Worm (Caenorhabditis elegans): ENCODE results near the gene nspd-2.

Gene nspd-2

ce11 chrIV:9843760-9844159 lies at the start of gene nspd-2:
TSS of gene nspd-2 (plus strand) at chrIV:9844060.
- TF ChIP-seq W03F9.2 (tag; optimal IDR thresholded peaks at IDR 0.05) (no peak), him-1 (tag; optimal IDR thresholded peaks at IDR 0.05) (no peak), dao-5 (tag; optimal IDR thresholded peaks at IDR 0.05) (no peak)

- TF ChIP-seq him-1 (tag; optimal IDR thresholded peaks at IDR 0.05) (no peak), dao-5 (tag; optimal IDR thresholded peaks at IDR 0.05) (no peak), W03F9.2 (tag; optimal IDR thresholded peaks at IDR 0.05) (no peak)
Measured at ce11 chrIV:9795250-9795649, 48.6 kb upstream of the nspd-2 start.

ce11 chrIV:9796494-9796893 lies 47.4 kb upstream of the nspd-2 start, which contains the start of gene pis-1:
TSS of gene pis-1 (minus strand) at chrIV:9796594.
- TF ChIP-seq dao-5 (tag; optimal IDR thresholded peaks at IDR 0.05) (no peak), W03F9.2 (tag; optimal IDR thresholded peaks at IDR 0.05) (no peak), him-1 (tag; optimal IDR thresholded peaks at IDR 0.05) (no peak)

- TF ChIP-seq dao-5 (tag; optimal IDR thresholded peaks at IDR 0.05), result no peak
- TF ChIP-seq him-1 (tag; optimal IDR thresholded peaks at IDR 0.05), result no peak
Measured at ce11 chrIV:9797304-9798003, 46.4 kb upstream of the nspd-2 start, which contains the start of gene T13F2.2. TSS of gene T13F2.2 (minus strand) at chrIV:9797354.

- TF ChIP-seq him-1 (tag; optimal IDR thresholded peaks at IDR 0.05), result no peak
- TF ChIP-seq dao-5 (tag; optimal IDR thresholded peaks at IDR 0.05), result no peak
- TF ChIP-seq W03F9.2 (tag; optimal IDR thresholded peaks at IDR 0.05), result no peak
Measured at ce11 chrIV:9798307-9798706, 45.6 kb upstream of the nspd-2 start.

- TF ChIP-seq W03F9.2 (tag; optimal IDR thresholded peaks at IDR 0.05), result no peak
- TF ChIP-seq dao-5 (tag; optimal IDR thresholded peaks at IDR 0.05), result no peak
- TF ChIP-seq him-1 (tag; optimal IDR thresholded peaks at IDR 0.05), result no peak
Measured at ce11 chrIV:9799129-9799528, 44.7 kb upstream of the nspd-2 start, which contains the start of gene fat-4. TSS of gene fat-4 (plus strand) at chrIV:9799429.

- TF ChIP-seq W03F9.2 (tag; optimal IDR thresholded peaks at IDR 0.05), result no peak
- TF ChIP-seq him-1 (tag; optimal IDR thresholded peaks at IDR 0.05), result no peak
Measured at ce11 chrIV:9799664-9800063, 44.2 kb upstream of the nspd-2 start.

- TF ChIP-seq W03F9.2 (tag; optimal IDR thresholded peaks at IDR 0.05) (peak; percentile 2), dao-5 (tag; optimal IDR thresholded peaks at IDR 0.05) (no peak), him-1 (tag; optimal IDR thresholded peaks at IDR 0.05) (no peak)
Measured at ce11 chrIV:9801418-9801817, 42.4 kb upstream of the nspd-2 start.

ce11 chrIV:9802711-9803110 lies 41.1 kb upstream of the nspd-2 start, which contains the start of gene fat-3:
TSS of gene fat-3 (plus strand) at chrIV:9803023.
- TF ChIP-seq him-1 (tag; optimal IDR thresholded peaks at IDR 0.05) (no peak), W03F9.2 (tag; optimal IDR thresholded peaks at IDR 0.05) (no peak), dao-5 (tag; optimal IDR thresholded peaks at IDR 0.05) (no peak)

- TF ChIP-seq W03F9.2 (tag; optimal IDR thresholded peaks at IDR 0.05) (peak; percentile 25), him-1 (tag; optimal IDR thresholded peaks at IDR 0.05) (no peak)
Measured at ce11 chrIV:9803544-9803943, 40.3 kb upstream of the nspd-2 start.

ce11 chrIV:9810633-9811032 lies 33.2 kb upstream of the nspd-2 start, which contains the start of gene dct-15:
TSS of gene dct-15 (minus strand) at chrIV:9810733.
- TF ChIP-seq him-1 (tag; optimal IDR thresholded peaks at IDR 0.05), result no peak
- no peak for TF ChIP-seq W03F9.2 (tag; optimal IDR thresholded peaks at IDR 0.05)
- TF ChIP-seq dao-5 (tag; optimal IDR thresholded peaks at IDR 0.05), result no peak

ce11 chrIV:9811487-9811886 lies 32.4 kb upstream of the nspd-2 start:
- TF ChIP-seq him-1 (tag; optimal IDR thresholded peaks at IDR 0.05), result no peak
- no peak for TF ChIP-seq dao-5 (tag; optimal IDR thresholded peaks at IDR 0.05)
- TF ChIP-seq W03F9.2 (tag; optimal IDR thresholded peaks at IDR 0.05), result no peak

ce11 chrIV:9815432-9815831 lies 28.4 kb upstream of the nspd-2 start, which contains the start of gene egl-20:
TSS of gene egl-20 (minus strand) at chrIV:9815532.
- TF ChIP-seq him-1 (tag; optimal IDR thresholded peaks at IDR 0.05) (no peak), W03F9.2 (tag; optimal IDR thresholded peaks at IDR 0.05) (no peak), dao-5 (tag; optimal IDR thresholded peaks at IDR 0.05) (no peak)

ce11 chrIV:9821621-9822020 lies 22.2 kb upstream of the nspd-2 start, which contains the start of gene col-123:
TSS of gene col-123 (plus strand) at chrIV:9821921.
- no peak for TF ChIP-seq dao-5 (tag; optimal IDR thresholded peaks at IDR 0.05)

- TF ChIP-seq him-1 (tag; optimal IDR thresholded peaks at IDR 0.05), result no peak
- no peak for TF ChIP-seq W03F9.2 (tag; optimal IDR thresholded peaks at IDR 0.05)
- TF ChIP-seq dao-5 (tag; optimal IDR thresholded peaks at IDR 0.05), result no peak
Measured at ce11 chrIV:9822585-9822984, 21.3 kb upstream of the nspd-2 start.

All from whole organism, L4/young adult.